Fruit fly (Drosophila melanogaster) whole organism, embryonic: ENCODE data around the gene Bap111.
A peak's percentile ranks its signal among the peaks of the same experiment; 100 is the strongest.

Source experiments
- Aef1 ChIP-seq: fragments of 200-800 bp; sonication (Bioruptor generic); IDR thresholded peaks from 3 replicates; pipeline ENCODE4 v1.3.6; 2022; ENCODE audit warnings: missing biosample characterization, missing genetic modification characterization
- B-H2 ChIP-seq: fragments of 200-800 bp; sonication (Bioruptor generic); optimal IDR thresholded peaks from 2 replicates; lab custom pipeline; 2018; ENCODE audit warnings: missing biosample characterization, mild to moderate bottlenecking, missing genetic modification characterization
- CG10565 ChIP-seq: fragments of 200-800 bp; sonication (Bioruptor generic); optimal IDR thresholded peaks from 3 replicates; lab custom pipeline; 2016; ENCODE audit warnings: missing biosample characterization, mild to moderate bottlenecking, missing genetic modification characterization
- CG11696 ChIP-seq: fragments of 200-800 bp; sonication (Bioruptor generic); IDR thresholded peaks from 2 replicates; pipeline ENCODE4 v1.3.6; 2022; ENCODE audit warnings: missing biosample characterization, missing genetic modification characterization
- CG11723 ChIP-seq: fragments of 200-800 bp; sonication (Bioruptor generic); optimal IDR thresholded peaks from 2 replicates; lab custom pipeline; 2017; ENCODE audit warnings: missing biosample characterization, mild to moderate bottlenecking, missing genetic modification characterization
- CG13894 ChIP-seq: fragments of 200-800 bp; sonication (Bioruptor generic); optimal IDR thresholded peaks from 3 replicates; lab custom pipeline; 2018; ENCODE audit warnings: missing biosample characterization, mild to moderate bottlenecking, missing genetic modification characterization, moderate library complexity
- CG14965 ChIP-seq: fragments of 200-800 bp; sonication (Bioruptor generic); optimal IDR thresholded peaks from 2 replicates; lab custom pipeline; 2016; ENCODE audit warnings: missing biosample characterization, missing genetic modification characterization, borderline replicate concordance
- CG15269 ChIP-seq: fragments of 200-800 bp; sonication (Bioruptor generic); optimal IDR thresholded peaks from 2 replicates; lab custom pipeline; 2018; ENCODE audit warnings: missing biosample characterization, mild to moderate bottlenecking, missing genetic modification characterization, moderate library complexity
- CG15601 ChIP-seq: fragments of 200-800 bp; sonication (Bioruptor generic); optimal IDR thresholded peaks from 3 replicates; lab custom pipeline; 2019; ENCODE audit warnings: missing biosample characterization, mild to moderate bottlenecking, missing genetic modification characterization, moderate library complexity
- CG1603 ChIP-seq: fragments of 200-800 bp; sonication (Bioruptor generic); optimal IDR thresholded peaks from 2 replicates; lab custom pipeline; 2019; ENCODE audit warnings: missing biosample characterization, mild to moderate bottlenecking, missing genetic modification characterization, moderate library complexity
- CG1647 ChIP-seq: fragments of 200-800 bp; sonication (Bioruptor generic); optimal IDR thresholded peaks from 3 replicates; lab custom pipeline; 2016; ENCODE audit warnings: missing biosample characterization, missing genetic modification characterization
- CG16815 ChIP-seq: fragments of 200-800 bp; sonication (Bioruptor generic); optimal IDR thresholded peaks from 3 replicates; lab custom pipeline; 2017; ENCODE audit warnings: missing biosample characterization, mild to moderate bottlenecking, missing genetic modification characterization
- CG18262 ChIP-seq: fragments of 200-800 bp; optimal IDR thresholded peaks from 3 replicates; lab custom pipeline; 2019; ENCODE audit warnings: missing biosample characterization, mild to moderate bottlenecking, missing genetic modification characterization, moderate library complexity
- CG2116 ChIP-seq: fragments of 200-800 bp; sonication (Bioruptor generic); optimal IDR thresholded peaks from 3 replicates; lab custom pipeline; 2018; ENCODE audit warnings: missing biosample characterization, mild to moderate bottlenecking, missing genetic modification characterization
- CG30020 ChIP-seq: fragments of 200-800 bp; optimal IDR thresholded peaks from 2 replicates; lab custom pipeline; 2019; ENCODE audit warnings: missing biosample characterization, mild to moderate bottlenecking, missing genetic modification characterization, moderate library complexity
- CG31365 ChIP-seq: fragments of 200-800 bp; sonication (Bioruptor generic); optimal IDR thresholded peaks from 2 replicates; lab custom pipeline; 2018; ENCODE audit warnings: missing biosample characterization, mild to moderate bottlenecking, missing genetic modification characterization
- CG4617 ChIP-seq: fragments of 200-800 bp; sonication (Bioruptor generic); optimal IDR thresholded peaks from 3 replicates; lab custom pipeline; 2016; ENCODE audit warnings: missing biosample characterization, missing genetic modification characterization, borderline replicate concordance
- CG6272 ChIP-seq: fragments of 200-800 bp; sonication (Bioruptor generic); IDR thresholded peaks from 2 replicates; pipeline ENCODE4 v1.3.6; 2022; ENCODE audit warnings: missing biosample characterization, missing genetic modification characterization
- CG7786 ChIP-seq: fragments of 200-800 bp; sonication (Bioruptor generic); optimal IDR thresholded peaks from 2 replicates; lab custom pipeline; 2016; ENCODE audit warnings: missing biosample characterization, missing genetic modification characterization
- CG7839 ChIP-seq: fragments of 200-800 bp; sonication (Bioruptor generic); optimal IDR thresholded peaks from 3 replicates; lab custom pipeline; 2018; ENCODE audit warnings: missing biosample characterization, mild to moderate bottlenecking, missing genetic modification characterization, moderate library complexity
- CG8924 ChIP-seq: fragments of 200-800 bp; optimal IDR thresholded peaks from 3 replicates; lab custom pipeline; 2019; ENCODE audit warnings: missing biosample characterization, mild to moderate bottlenecking, missing genetic modification characterization, moderate library complexity
- CG8944 ChIP-seq: fragments of 200-800 bp; sonication (Bioruptor generic); optimal IDR thresholded peaks from 3 replicates; lab custom pipeline; 2016; ENCODE audit warnings: missing biosample characterization, missing genetic modification characterization
- CG9609 ChIP-seq: fragments of 200-800 bp; sonication (Bioruptor generic); optimal IDR thresholded peaks from 3 replicates; lab custom pipeline; 2016; ENCODE audit warnings: missing biosample characterization, missing genetic modification characterization
- Dad ChIP-seq: fragments of 200-800 bp; sonication (Bioruptor generic); optimal IDR thresholded peaks from 3 replicates; lab custom pipeline; 2016; ENCODE audit warnings: missing biosample characterization, missing genetic modification characterization
- Deaf1 ChIP-seq: fragments of 200-800 bp; optimal IDR thresholded peaks from 3 replicates; lab custom pipeline; 2019; ENCODE audit warnings: missing biosample characterization, mild to moderate bottlenecking, missing genetic modification characterization, moderate library complexity
- E2f1 ChIP-seq: fragments of 200-800 bp; sonication (Bioruptor generic); IDR thresholded peaks from 2 replicates; pipeline ENCODE4 v1.3.6; 2022; ENCODE audit warnings: missing biosample characterization, missing genetic modification characterization
- Gug ChIP-seq: fragments of 200-800 bp; sonication (Bioruptor generic); IDR thresholded peaks from 4 replicates; pipeline ENCODE4 v1.3.6; 2022; ENCODE audit warnings: missing biosample characterization, missing genetic modification characterization
- HmgD ChIP-seq: fragments of 200-800 bp; sonication (Bioruptor generic); optimal IDR thresholded peaks from 3 replicates; lab custom pipeline; 2016; ENCODE audit warnings: missing biosample characterization, missing genetic modification characterization
- Myb ChIP-seq: fragments of 200-800 bp; sonication (Bioruptor generic); optimal IDR thresholded peaks from 2 replicates; lab custom pipeline; 2016; ENCODE audit warnings: missing biosample characterization, missing genetic modification characterization
- Scr ChIP-seq: fragments of 200-800 bp; sonication (Bioruptor generic); IDR thresholded peaks from 2 replicates; pipeline ENCODE4 v1.3.6; 2022; ENCODE audit warnings: missing biosample characterization, missing genetic modification characterization; ENCODE audit not compliant: partially characterized antibody
- Spps ChIP-seq: fragments of 200-800 bp; sonication (Bioruptor generic); optimal IDR thresholded peaks from 2 replicates; lab custom pipeline; 2018; ENCODE audit warnings: missing biosample characterization, mild to moderate bottlenecking, missing genetic modification characterization
- Sry-β ChIP-seq: fragments of 200-800 bp; sonication (Bioruptor generic); optimal IDR thresholded peaks from 2 replicates; lab custom pipeline; 2018; ENCODE audit warnings: missing biosample characterization, mild to moderate bottlenecking, missing genetic modification characterization, moderate library complexity
- Tbp ChIP-seq: fragments of >200 bp; optimal IDR thresholded peaks from 2 replicates; lab custom pipeline; 2018; ENCODE audit warnings: missing biosample characterization, missing genetic modification characterization
- aop ChIP-seq: fragments of 200-800 bp; sonication (Bioruptor generic); IDR thresholded peaks from 2 replicates; pipeline ENCODE4 v1.3.6; 2022; ENCODE audit warnings: missing biosample characterization, missing genetic modification characterization
- bcd ChIP-seq: fragments of 200-800 bp; sonication (Bioruptor generic); optimal IDR thresholded peaks from 2 replicates; lab custom pipeline; 2017; ENCODE audit warnings: missing biosample characterization, mild to moderate bottlenecking, missing genetic modification characterization
- crol ChIP-seq: fragments of 200-800 bp; sonication (Bioruptor generic); IDR thresholded peaks from 2 replicates; pipeline ENCODE4 v1.3.6; 2022; ENCODE audit warnings: missing biosample characterization, missing genetic modification characterization
- fd96Cb ChIP-seq: fragments of 200-800 bp; sonication (Bioruptor generic); optimal IDR thresholded peaks from 2 replicates; lab custom pipeline; 2018; ENCODE audit warnings: missing biosample characterization, mild to moderate bottlenecking, missing genetic modification characterization, moderate library complexity
- fu2 ChIP-seq: fragments of 200-800 bp; sonication (Bioruptor generic); optimal IDR thresholded peaks from 2 replicates; lab custom pipeline; 2016; ENCODE audit warnings: missing biosample characterization, missing genetic modification characterization
- gsb-n ChIP-seq: fragments of 200-800 bp; sonication (Bioruptor generic); optimal IDR thresholded peaks from 3 replicates; lab custom pipeline; 2018; ENCODE audit warnings: missing biosample characterization, mild to moderate bottlenecking, missing genetic modification characterization
- hbn ChIP-seq: fragments of 200-800 bp; sonication (Bioruptor generic); IDR thresholded peaks from 2 replicates; pipeline ENCODE4 v1.3.6; 2022; ENCODE audit warnings: missing biosample characterization, missing genetic modification characterization; ENCODE audit not compliant: partially characterized antibody
- kah ChIP-seq: fragments of 200-800 bp; sonication (Bioruptor generic); optimal IDR thresholded peaks from 2 replicates; lab custom pipeline; 2018; ENCODE audit warnings: missing biosample characterization, mild to moderate bottlenecking, missing genetic modification characterization
- luna ChIP-seq: fragments of 200-800 bp; sonication (Bioruptor generic); optimal IDR thresholded peaks from 2 replicates; lab custom pipeline; 2016; ENCODE audit warnings: missing biosample characterization, missing genetic modification characterization
- nmo ChIP-seq: fragments of 200-800 bp; sonication (Bioruptor generic); optimal IDR thresholded peaks from 2 replicates; lab custom pipeline; 2018; ENCODE audit warnings: missing biosample characterization, mild to moderate bottlenecking, missing genetic modification characterization, moderate library complexity
- pum ChIP-seq: fragments of 200-800 bp; sonication (Bioruptor generic); optimal IDR thresholded peaks from 2 replicates; lab custom pipeline; 2016; ENCODE audit warnings: missing biosample characterization, missing genetic modification characterization
- sr ChIP-seq: fragments of 200-800 bp; sonication (Bioruptor generic); IDR thresholded peaks from 3 replicates; pipeline ENCODE4 v1.3.6; 2022; ENCODE audit warnings: missing biosample characterization, missing genetic modification characterization
- tgo ChIP-seq: fragments of 200-800 bp; sonication (Bioruptor generic); IDR thresholded peaks from 3 replicates; pipeline ENCODE4 v1.3.6; 2022; ENCODE audit warnings: missing biosample characterization, missing genetic modification characterization
- vfl ChIP-seq: fragments of 200-800 bp; sonication (Bioruptor generic); optimal IDR thresholded peaks from 2 replicates; lab custom pipeline; 2016; ENCODE audit warnings: missing biosample characterization, missing genetic modification characterization
- wek ChIP-seq: fragments of 200-800 bp; sonication (Bioruptor generic); optimal IDR thresholded peaks from 3 replicates; lab custom pipeline; 2018; ENCODE audit warnings: missing biosample characterization, mild to moderate bottlenecking, missing genetic modification characterization, moderate library complexity
- zen ChIP-seq: fragments of 200-800 bp; sonication (Bioruptor generic); optimal IDR thresholded peaks from 3 replicates; lab custom pipeline; 2018; ENCODE audit warnings: missing biosample characterization, mild to moderate bottlenecking, missing genetic modification characterization, moderate library complexity

The Bap111 gene

dm6 chrX:9109072-9109844 lies 39.9 kb upstream of the Bap111 start (continued):
- TF ChIP-seq Scr (GFP tag; lab: Robert Waterston, UW) (no peak), CG1647 (no peak), CG13894 (tag; lab: Kevin White, UChicago) (no peak), CG11696 (GFP tag; lab: Robert Waterston, UW) (no peak), kah (no peak), tgo (GFP tag; lab: Robert Waterston, UW) (peak; percentile 33; the same call in 1 of the 3 replicates), fd96Cb (tag; lab: Kevin White, UChicago) (peak; percentile 38), CG30020 (tag; lab: Kevin White, UChicago) (peak; percentile 51), CG11723 (no peak), fu2 (GFP tag; lab: Kevin White, UChicago) (no peak), CG9609 (GFP tag; lab: Kevin White, UChicago) (peak; percentile 45), CG4617 (GFP tag; lab: Kevin White, UChicago) (peak; percentile 53), B-H2 (GFP tag; lab: Kevin White, UChicago) (no peak), CG2116 (GFP tag; lab: Kevin White, UChicago) (peak; percentile 45), CG8924 (peak; percentile 61), CG6272 (no peak; the same call in 1 of the 2 replicates), CG1603 (tag; lab: Kevin White, UChicago) (peak; percentile 66), zen (peak; percentile 46), CG15269 (tag; lab: Kevin White, UChicago) (no peak), Aef1 (GFP tag; lab: Robert Waterston, UW) (0 out of 3 replicates have a peak, but pooled peaks have one; percentile 41), CG10565 (no peak), Sry-β (no peak), CG18262 (tag; lab: Kevin White, UChicago) (peak; percentile 61), bcd (peak; percentile 55), CG14965 (GFP tag; lab: Kevin White, UChicago) (no peak), Deaf1 (tag; lab: Kevin White, UChicago) (no peak), CG31365 (tag; lab: Kevin White, UChicago) (peak; percentile 65), HmgD (peak; percentile 52), CG8944 (GFP tag; lab: Kevin White, UChicago) (peak; percentile 55), Spps (tag; lab: Kevin White, UChicago) (peak; percentile 12), Tbp (no peak), gsb-n (tag; lab: Kevin White, UChicago) (peak; percentile 40), crol (GFP tag; lab: Robert Waterston, UW) (no peak), CG7839 (peak; percentile 69), vfl (no peak), aop (GFP tag; lab: Robert Waterston, UW) (no peak), E2f1 (GFP tag; lab: Robert Waterston, UW) (peak; percentile 20; the same call in 1 of the 2 replicates), hbn (GFP tag; lab: Robert Waterston, UW) (no peak), CG7786 (peak; percentile 28), CG16815 (GFP tag; lab: Kevin White, UChicago) (peak; percentile 43), wek (GFP tag; lab: Kevin White, UChicago) (peak; percentile 38), Gug (peak; percentile 5; the same call in 1 of the 4 replicates), pum (GFP tag; lab: Kevin White, UChicago) (no peak), sr (no peak), Myb (peak; percentile 87), CG15601 (tag; lab: Kevin White, UChicago) (peak; percentile 31), Dad (GFP tag; lab: Kevin White, UChicago) (peak; percentile 36), luna (GFP tag; lab: Kevin White, UChicago) (no peak), nmo (GFP tag; lab: Kevin White, UChicago) (peak; percentile 65)
